Fruit fly (Drosophila melanogaster) S2 (cell line): ENCODE results near the gene Arfrp1.

Experiments
- CG8478 ChIP-seq: fragments of >200 bp; optimal IDR thresholded peaks from 2 replicates; lab custom pipeline; 2018
- CTCF ChIP-seq, 2 experiments: fragments of >200 bp; optimal IDR thresholded peaks; 2 replicates each; lab custom pipeline; 2018

- no peak for TF ChIP-seq CTCF (optimal IDR thresholded peaks at IDR 0.05; lab: Kevin White, UChicago)
- no peak for TF ChIP-seq CG8478 (lab: Kevin White, UChicago)
These were observed 21.1 kb upstream of the Arfrp1 start, which contains the start of gene CG32708 for dm6 chrX:9085726-9086125.
